Worm (Caenorhabditis elegans) whole organism, L1 larva: ENCODE measurements around the gene cest-2.2.

ENCODE experiments used
- blmp-1 ChIP-seq: fragments of 150-350 bp; optimal IDR thresholded peaks from 2 replicates; lab custom pipeline; 2014; ENCODE audit warnings: missing biosample characterization, missing genetic modification characterization
- ceh-82 ChIP-seq, 3 experiments: fragments of 150-350 bp in 1 of 3; sonication (generic microtip) in 2 of 3; optimal IDR thresholded peaks; 2 replicates each; lab custom pipeline; 2014 to 2017; ENCODE audit warnings: missing biosample characterization in 3 of 3, missing genetic modification characterization in 3 of 3
- ces-1 ChIP-seq: fragments of 150-350 bp; optimal IDR thresholded peaks from 2 replicates; lab custom pipeline; 2014; ENCODE audit warnings: missing biosample characterization, missing genetic modification reagents, missing genetic modification characterization
- hlh-4 ChIP-seq: sonication (generic microtip); optimal IDR thresholded peaks from 2 replicates; lab custom pipeline; 2016; ENCODE audit warnings: mild to moderate bottlenecking, missing genetic modification characterization, missing compliant biosample characterization
- sox-4 ChIP-seq: sonication (generic microtip); optimal IDR thresholded peaks from 2 replicates; lab custom pipeline; 2016; ENCODE audit warnings: missing genetic modification characterization, missing compliant biosample characterization
- unc-86 ChIP-seq: sonication (generic microtip); optimal IDR thresholded peaks from 2 replicates; lab custom pipeline; 2016; ENCODE audit warnings: missing genetic modification characterization, missing compliant biosample characterization
- zag-1 ChIP-seq: fragments of 150-350 bp; optimal IDR thresholded peaks from 2 replicates; lab custom pipeline; 2014; ENCODE audit warnings: missing biosample characterization, missing genetic modification characterization
- zip-4 ChIP-seq: fragments of 200-800 bp; sonication (Bioruptor generic); optimal IDR thresholded peaks from 2 replicates; lab custom pipeline; 2018; ENCODE audit warnings: mild to moderate bottlenecking, missing genetic modification characterization, moderate library complexity, missing compliant biosample characterization

ce11 chrV:14179947-14180346 lies 4.8 kb upstream of the cest-2.2 start, which contains the start of gene ZC376.8:
- TF ChIP-seq ceh-82 (tag; optimal IDR thresholded peaks at IDR 0.05; lab: Kevin White, UChicago), result no peak
- no peak for TF ChIP-seq unc-86 (tag; lab: Kevin White, UChicago)
- no peak for TF ChIP-seq blmp-1 (tag; lab: Kevin White, UChicago)
- no peak for TF ChIP-seq zag-1 (tag; lab: Kevin White, UChicago)
- TF ChIP-seq hlh-4 (tag; lab: Kevin White, UChicago), result no peak
- no peak for TF ChIP-seq ces-1
- no peak for TF ChIP-seq sox-4 (tag; lab: Kevin White, UChicago)
- no peak for TF ChIP-seq zip-4 (GFP tag; lab: Kevin White, UChicago)
